Worm (Caenorhabditis elegans) whole organism, young adult: ENCODE data around the gene rmd-2.

Experiments used
- T26A5.8 ChIP-seq: sonication (generic microtip); optimal IDR thresholded peaks from 2 replicates; lab custom pipeline; 2016; ENCODE audit warnings: missing genetic modification characterization, missing compliant biosample characterization
- bed-2 ChIP-seq: fragments of 200-800 bp; sonication (Bioruptor generic); IDR thresholded peaks from 2 replicates; pipeline ENCODE4 v1.3.6; 2022; ENCODE audit warnings: missing genetic modification reagents, missing genetic modification characterization, missing compliant biosample characterization
- ceh-100 ChIP-seq: fragments of 200-800 bp; sonication (Bioruptor generic); IDR thresholded peaks from 2 replicates; pipeline ENCODE4 v1.3.6; 2022; ENCODE audit warnings: missing genetic modification reagents, missing genetic modification characterization, missing compliant biosample characterization
- let-526 ChIP-seq: fragments of 200-800 bp; sonication (Bioruptor generic); IDR thresholded peaks from 2 replicates; pipeline ENCODE4 v1.3.6; 2022; ENCODE audit warnings: missing genetic modification reagents, missing genetic modification characterization, missing compliant biosample characterization
- lsl-1 ChIP-seq: fragments of 200-800 bp; sonication (Bioruptor generic); optimal IDR thresholded peaks from 2 replicates; lab custom pipeline; 2018; ENCODE audit warnings: mild to moderate bottlenecking, missing genetic modification characterization, moderate library complexity, missing compliant biosample characterization
- madf-6 ChIP-seq: fragments of 200-800 bp; sonication (Bioruptor generic); IDR thresholded peaks from 2 replicates; pipeline ENCODE4 v1.3.6; 2022; ENCODE audit warnings: missing genetic modification reagents, missing genetic modification characterization, missing compliant biosample characterization
- snpc-1.1 ChIP-seq: sonication (generic microtip); optimal IDR thresholded peaks from 2 replicates; lab custom pipeline; 2017; ENCODE audit warnings: missing genetic modification characterization, mild to moderate bottlenecking, missing compliant biosample characterization, antibody characterized with exemption, moderate library complexity, missing genotype, missing genetic modification reagents; ENCODE audit not compliant: insufficient read depth
- snpc-4 ChIP-seq, 5 experiments: fragments of 150-350 bp in 1 of 5; sonication (generic microtip) in 4 of 5; optimal IDR thresholded peaks; 2 replicates each; lab custom pipeline; 2014 to 2018; ENCODE audit warnings: missing genetic modification characterization in 5 of 5, missing biosample characterization in 3 of 5, antibody characterized with exemption in 2 of 5, mild to moderate bottlenecking in 2 of 5, missing compliant biosample characterization in 2 of 5, missing genotype in 2 of 5, moderate library complexity in 2 of 5, missing genetic modification reagents in 1 of 5
- unc-62 ChIP-seq: fragments of 150-350 bp; optimal IDR thresholded peaks from 2 replicates; lab custom pipeline; 2014; ENCODE audit warnings: missing biosample characterization, missing genetic modification reagents, missing genetic modification characterization
- ztf-22 ChIP-seq: fragments of 200-800 bp; sonication (Bioruptor generic); optimal IDR thresholded peaks from 2 replicates; lab custom pipeline; 2018; ENCODE audit warnings: mild to moderate bottlenecking, missing genetic modification characterization, moderate library complexity, missing compliant biosample characterization

ce11 chrV:9983529-9983928 is 2.5 kb downstream of the rmd-2 start:
- TF ChIP-seq unc-62 = no peak
- TF ChIP-seq snpc-4 (GFP tag; optimal IDR thresholded peaks at IDR 0.05; lab: Kevin White, UChicago) = no peak
- no peak for TF ChIP-seq snpc-4 (tag; optimal IDR thresholded peaks at IDR 0.05; lab: Kevin White, UChicago)
- TF ChIP-seq let-526 = no peak
- TF ChIP-seq madf-6 = no peak
- no peak for TF ChIP-seq bed-2
- no peak for TF ChIP-seq snpc-1.1 (tag; lab: Kevin White, UChicago)
- TF ChIP-seq lsl-1 = no peak
- TF ChIP-seq T26A5.8 (tag; lab: Kevin White, UChicago) = no peak
- TF ChIP-seq ztf-22 (GFP tag; lab: Kevin White, UChicago) = no peak
- no peak for TF ChIP-seq ceh-100 (GFP tag; lab: Robert Waterston, UW)
